Fruit fly (Drosophila melanogaster) S2 (cell line): Measurements from ENCODE around the gene KP78b.

Experiments
- CG8478 ChIP-seq: fragments of >200 bp; optimal IDR thresholded peaks from 2 replicates; lab custom pipeline; 2018
- CTCF ChIP-seq, 2 experiments: fragments of >200 bp; optimal IDR thresholded peaks; 2 replicates each; lab custom pipeline; 2018

dm6 chr3R:11338287-11338686 is 14.6 kb downstream of the KP78b start:
- TF ChIP-seq CG8478 (lab: Kevin White, UChicago) (no peak), CTCF (optimal IDR thresholded peaks at IDR 0.05; lab: Kevin White, UChicago) (no peak)
